Fruit fly (Drosophila melanogaster) whole organism, embryonic: ENCODE results near the gene hob.

Experiments used
- ATbp ChIP-seq: fragments of 200-800 bp; sonication (Bioruptor generic); optimal IDR thresholded peaks from 2 replicates; lab custom pipeline; 2017; ENCODE audit warnings: missing biosample characterization, mild to moderate bottlenecking, missing genetic modification characterization, missing genetic modification reagents
- CG10267 ChIP-seq: fragments of 200-800 bp; sonication (Bioruptor generic); optimal IDR thresholded peaks from 2 replicates; lab custom pipeline; 2018; ENCODE audit warnings: missing biosample characterization, mild to moderate bottlenecking, missing genetic modification characterization, moderate library complexity
- CG10462 ChIP-seq: fragments of 200-800 bp; sonication (Bioruptor generic); optimal IDR thresholded peaks from 2 replicates; lab custom pipeline; 2016; ENCODE audit warnings: missing biosample characterization, missing genetic modification characterization
- CG10979 ChIP-seq: fragments of 200-800 bp; sonication (Bioruptor generic); optimal IDR thresholded peaks from 2 replicates; lab custom pipeline; 2018; ENCODE audit warnings: missing biosample characterization, mild to moderate bottlenecking, missing genetic modification characterization, moderate library complexity
- CG13424 ChIP-seq: fragments of 200-800 bp; sonication (Bioruptor generic); optimal IDR thresholded peaks from 2 replicates; lab custom pipeline; 2019; ENCODE audit warnings: missing biosample characterization, mild to moderate bottlenecking, missing genetic modification characterization, moderate library complexity
- CG14710 ChIP-seq: fragments of 200-800 bp; sonication (Bioruptor generic); optimal IDR thresholded peaks from 3 replicates; lab custom pipeline; 2019; ENCODE audit warnings: missing biosample characterization, mild to moderate bottlenecking, missing genetic modification characterization, moderate library complexity
- CG15269 ChIP-seq: fragments of 200-800 bp; sonication (Bioruptor generic); optimal IDR thresholded peaks from 2 replicates; lab custom pipeline; 2018; ENCODE audit warnings: missing biosample characterization, mild to moderate bottlenecking, missing genetic modification characterization, moderate library complexity
- CG15601 ChIP-seq: fragments of 200-800 bp; sonication (Bioruptor generic); optimal IDR thresholded peaks from 3 replicates; lab custom pipeline; 2019; ENCODE audit warnings: missing biosample characterization, mild to moderate bottlenecking, missing genetic modification characterization, moderate library complexity
- CG1647 ChIP-seq: fragments of 200-800 bp; sonication (Bioruptor generic); optimal IDR thresholded peaks from 3 replicates; lab custom pipeline; 2016; ENCODE audit warnings: missing biosample characterization, missing genetic modification characterization
- CG16779 ChIP-seq: fragments of 200-800 bp; sonication (Bioruptor generic); IDR thresholded peaks from 2 replicates; pipeline ENCODE4 v1.3.6; 2022; ENCODE audit warnings: missing biosample characterization, missing genetic modification characterization
- CG17186 ChIP-seq: fragments of 200-800 bp; sonication (Bioruptor generic); optimal IDR thresholded peaks from 3 replicates; lab custom pipeline; 2017; ENCODE audit warnings: missing biosample characterization, missing genetic modification reagents, missing genetic modification characterization
- CG17385 ChIP-seq: fragments of 200-800 bp; sonication (Bioruptor generic); optimal IDR thresholded peaks from 3 replicates; lab custom pipeline; 2018; ENCODE audit warnings: missing biosample characterization, mild to moderate bottlenecking, missing genetic modification characterization
- CG18619 ChIP-seq: fragments of 200-800 bp; sonication (Bioruptor generic); optimal IDR thresholded peaks from 3 replicates; lab custom pipeline; 2017; ENCODE audit warnings: missing biosample characterization, mild to moderate bottlenecking, missing genetic modification characterization
- CG2678 ChIP-seq: fragments of 200-800 bp; sonication (Bioruptor generic); optimal IDR thresholded peaks from 3 replicates; lab custom pipeline; 2019; ENCODE audit warnings: missing biosample characterization, mild to moderate bottlenecking, missing genetic modification characterization, moderate library complexity
- CG43689 ChIP-seq: fragments of 200-800 bp; sonication (Bioruptor generic); IDR thresholded peaks from 2 replicates; pipeline ENCODE4 v1.3.6; 2022; ENCODE audit warnings: missing biosample characterization, missing genetic modification characterization
- CG8388 ChIP-seq: fragments of 200-800 bp; sonication (Bioruptor generic); optimal IDR thresholded peaks from 2 replicates; lab custom pipeline; 2019; ENCODE audit warnings: missing biosample characterization, mild to moderate bottlenecking, missing genetic modification characterization, moderate library complexity
- CG8924 ChIP-seq: fragments of 200-800 bp; optimal IDR thresholded peaks from 3 replicates; lab custom pipeline; 2019; ENCODE audit warnings: missing biosample characterization, mild to moderate bottlenecking, missing genetic modification characterization, moderate library complexity
- CoRest ChIP-seq: fragments of 200-800 bp; sonication (Bioruptor generic); optimal IDR thresholded peaks from 3 replicates; lab custom pipeline; 2018; ENCODE audit warnings: missing biosample characterization, mild to moderate bottlenecking, missing genetic modification characterization, moderate library complexity
- Dp ChIP-seq: fragments of 200-800 bp; sonication (Bioruptor generic); optimal IDR thresholded peaks from 2 replicates; lab custom pipeline; 2018; ENCODE audit warnings: missing biosample characterization, mild to moderate bottlenecking, missing genetic modification characterization, moderate library complexity
- Ets65A ChIP-seq: fragments of 200-800 bp; sonication (Bioruptor generic); peaks from one replicate; lab custom pipeline; 2016; ENCODE audit warnings: missing biosample characterization, missing genetic modification characterization
- HLHmδ ChIP-seq: fragments of 200-800 bp; sonication (Bioruptor generic); optimal IDR thresholded peaks from 2 replicates; lab custom pipeline; 2018; ENCODE audit warnings: missing biosample characterization, mild to moderate bottlenecking, missing genetic modification characterization, moderate library complexity
- HmgZ ChIP-seq: fragments of 200-800 bp; sonication (Bioruptor generic); optimal IDR thresholded peaks from 2 replicates; lab custom pipeline; 2018; ENCODE audit warnings: missing biosample characterization, mild to moderate bottlenecking, missing genetic modification characterization
- Hr51 ChIP-seq, 2 experiments: fragments of 200-800 bp; sonication (Bioruptor generic); optimal IDR thresholded peaks; 2 replicates in 1 of 2; 3 replicates in 1 of 2; lab custom pipeline; 2016 to 2018; ENCODE audit warnings: missing biosample characterization in 2 of 2, missing genetic modification characterization in 2 of 2, mild to moderate bottlenecking in 1 of 2, moderate library complexity in 1 of 2
- Myb ChIP-seq: fragments of 200-800 bp; sonication (Bioruptor generic); optimal IDR thresholded peaks from 2 replicates; lab custom pipeline; 2016; ENCODE audit warnings: missing biosample characterization, missing genetic modification characterization
- Nf-YB ChIP-seq: fragments of 200-800 bp; sonication (Bioruptor generic); optimal IDR thresholded peaks from 3 replicates; lab custom pipeline; 2019; ENCODE audit warnings: missing biosample characterization, mild to moderate bottlenecking, missing genetic modification characterization, moderate library complexity
- Oli ChIP-seq: fragments of 200-800 bp; sonication (Bioruptor generic); optimal IDR thresholded peaks from 2 replicates; lab custom pipeline; 2018; ENCODE audit warnings: missing biosample characterization, mild to moderate bottlenecking, missing genetic modification characterization, moderate library complexity
- PHDP ChIP-seq: fragments of 200-800 bp; sonication (Bioruptor generic); optimal IDR thresholded peaks from 3 replicates; lab custom pipeline; 2018; ENCODE audit warnings: missing biosample characterization, mild to moderate bottlenecking, missing genetic modification characterization, moderate library complexity
- Ptx1 ChIP-seq: fragments of 200-800 bp; sonication (Bioruptor generic); IDR thresholded peaks from 2 replicates; pipeline ENCODE4 v1.3.6; 2022; ENCODE audit warnings: missing biosample characterization, missing genetic modification characterization
- ap ChIP-seq: fragments of 200-800 bp; sonication (Bioruptor generic); IDR thresholded peaks from 2 replicates; pipeline ENCODE4 v1.3.6; 2022; ENCODE audit warnings: missing biosample characterization, missing genetic modification characterization
- az2 ChIP-seq: fragments of 200-800 bp; sonication (Bioruptor generic); optimal IDR thresholded peaks from 3 replicates; lab custom pipeline; 2016; ENCODE audit warnings: missing biosample characterization, missing genetic modification characterization
- ci ChIP-seq: fragments of 200-800 bp; sonication (Bioruptor generic); IDR thresholded peaks from 3 replicates; pipeline ENCODE4 v1.3.6; 2022; ENCODE audit warnings: missing biosample characterization, missing genetic modification characterization
- disco-r ChIP-seq: fragments of 200-800 bp; sonication (Bioruptor generic); optimal IDR thresholded peaks from 2 replicates; lab custom pipeline; 2016; ENCODE audit warnings: missing biosample characterization, missing genetic modification characterization
- dmrt11E ChIP-seq: fragments of 200-800 bp; sonication (Bioruptor generic); optimal IDR thresholded peaks from 3 replicates; lab custom pipeline; 2018; ENCODE audit warnings: missing biosample characterization, mild to moderate bottlenecking, missing genetic modification characterization, moderate library complexity
- grau ChIP-seq: fragments of 200-800 bp; optimal IDR thresholded peaks from 3 replicates; lab custom pipeline; 2019; ENCODE audit warnings: missing biosample characterization, mild to moderate bottlenecking, missing genetic modification characterization, moderate library complexity
- hbn ChIP-seq: fragments of 200-800 bp; sonication (Bioruptor generic); IDR thresholded peaks from 2 replicates; pipeline ENCODE4 v1.3.6; 2022; ENCODE audit warnings: missing biosample characterization, missing genetic modification characterization; ENCODE audit not compliant: partially characterized antibody
- kah ChIP-seq: fragments of 200-800 bp; sonication (Bioruptor generic); optimal IDR thresholded peaks from 2 replicates; lab custom pipeline; 2018; ENCODE audit warnings: missing biosample characterization, mild to moderate bottlenecking, missing genetic modification characterization
- lab ChIP-seq: fragments of 200-800 bp; sonication (Bioruptor generic); optimal IDR thresholded peaks from 3 replicates; lab custom pipeline; 2017; ENCODE audit warnings: missing biosample characterization, missing genetic modification characterization, mild to moderate bottlenecking, moderate library complexity, missing genetic modification reagents
- lola ChIP-seq, 3 experiments: fragments of >200 bp in 2 of 3; fragments of 200-800 bp in 1 of 3; sonication (Bioruptor generic) in 1 of 3; optimal IDR thresholded peaks; 2 replicates each; lab custom pipeline; 2017 to 2019; ENCODE audit warnings: missing biosample characterization in 3 of 3, missing genetic modification characterization in 3 of 3, mild to moderate bottlenecking in 1 of 3, moderate library complexity in 1 of 3
- luna ChIP-seq: fragments of 200-800 bp; sonication (Bioruptor generic); optimal IDR thresholded peaks from 2 replicates; lab custom pipeline; 2016; ENCODE audit warnings: missing biosample characterization, missing genetic modification characterization
- nom ChIP-seq: fragments of 200-800 bp; sonication (Bioruptor generic); optimal IDR thresholded peaks from 2 replicates; lab custom pipeline; 2017; ENCODE audit warnings: missing biosample characterization, missing genetic modification characterization, mild to moderate bottlenecking, moderate library complexity, missing genetic modification reagents
- oc ChIP-seq: fragments of 200-800 bp; sonication (Bioruptor generic); optimal IDR thresholded peaks from 2 replicates; lab custom pipeline; 2018; ENCODE audit warnings: missing biosample characterization, mild to moderate bottlenecking, missing genetic modification characterization, moderate library complexity
- pros ChIP-seq: fragments of 200-800 bp; sonication (Bioruptor generic); optimal IDR thresholded peaks from 3 replicates; lab custom pipeline; 2019; ENCODE audit warnings: missing biosample characterization, mild to moderate bottlenecking, missing genetic modification characterization, moderate library complexity
- sc ChIP-seq, 3 experiments: fragments of >200 bp in 2 of 3; fragments of 200-800 bp in 1 of 3; sonication (Bioruptor generic) in 1 of 3; optimal IDR thresholded peaks; 2 replicates in 2 of 3; 3 replicates in 1 of 3; lab custom pipeline; 2017; ENCODE audit warnings: mild to moderate bottlenecking in 1 of 3, missing biosample characterization in 1 of 3, missing genetic modification characterization in 1 of 3, missing genetic modification reagents in 1 of 3
- seq ChIP-seq: fragments of 200-800 bp; sonication (Bioruptor generic); IDR thresholded peaks from 2 replicates; pipeline ENCODE4 v1.3.6; 2022; ENCODE audit warnings: missing biosample characterization, missing genetic modification characterization
- sisA ChIP-seq: fragments of 200-800 bp; sonication (Bioruptor generic); IDR thresholded peaks from 2 replicates; pipeline ENCODE4 v1.3.6; 2022; ENCODE audit warnings: missing biosample characterization, missing genetic modification characterization
- tap ChIP-seq: fragments of 200-800 bp; optimal IDR thresholded peaks from 3 replicates; lab custom pipeline; 2019; ENCODE audit warnings: missing biosample characterization, mild to moderate bottlenecking, missing genetic modification characterization, moderate library complexity
- twi ChIP-seq: fragments of 200-800 bp; optimal IDR thresholded peaks from 2 replicates; lab custom pipeline; 2019; ENCODE audit warnings: missing biosample characterization, mild to moderate bottlenecking, missing genetic modification characterization, moderate library complexity

Gene hob

dm6 chr3L:3240597-3241367 lies 22.1 kb upstream of the hob start (continued):
- TF ChIP-seq sc (optimal IDR thresholded peaks at IDR 0.05; lab: Kevin White, UChicago) (no peak), sc (GFP tag; optimal IDR thresholded peaks at IDR 0.05; lab: Kevin White, UChicago) (peak; percentile 4), PHDP (tag; lab: Kevin White, UChicago) (peak; percentile 27), CG8388 (GFP tag; lab: Kevin White, UChicago) (peak; percentile 30), HLHmδ (GFP tag; lab: Kevin White, UChicago) (no peak), CG10979 (tag; lab: Kevin White, UChicago) (peak; percentile 34), Ets65A (peak; percentile 25), oc (tag; lab: Kevin White, UChicago) (no peak), CG15601 (tag; lab: Kevin White, UChicago) (peak; percentile 36), CoRest (tag; lab: Kevin White, UChicago) (peak; percentile 50), twi (tag; lab: Kevin White, UChicago) (peak; percentile 8), CG13424 (tag; lab: Kevin White, UChicago) (peak; percentile 40), grau (tag; lab: Kevin White, UChicago) (peak; percentile 42), CG17186 (no peak), seq (GFP tag; lab: Robert Waterston, UW) (0 out of 2 replicates have a peak, but pooled peaks have one; percentile 30), CG10267 (peak; percentile 5), ap (GFP tag; lab: Robert Waterston, UW) (no peak), CG14710 (tag; lab: Kevin White, UChicago) (no peak), Ptx1 (GFP tag; lab: Robert Waterston, UW) (0 out of 2 replicates have a peak, but pooled peaks have one; percentile 11), disco-r (GFP tag; lab: Kevin White, UChicago) (no peak), az2 (GFP tag; lab: Kevin White, UChicago) (peak; percentile 29), pros (GFP tag; lab: Kevin White, UChicago) (no peak), nom (peak; percentile 99), hbn (no peak), kah (GFP tag; lab: Kevin White, UChicago) (no peak), ci (0 out of 3 replicates have a peak, but pooled peaks have one; percentile 43), HmgZ (tag; lab: Kevin White, UChicago) (no peak), Hr51 (GFP tag; optimal IDR thresholded peaks at IDR 0.05; lab: Kevin White, UChicago) (peak in 1 of 2 experiments; percentile 65), Nf-YB (GFP tag; lab: Kevin White, UChicago) (peak; percentile 24), luna (GFP tag; lab: Kevin White, UChicago) (no peak), CG15269 (tag; lab: Kevin White, UChicago) (peak; percentile 49), Dp (GFP tag; lab: Kevin White, UChicago) (no peak), CG10462 (GFP tag; lab: Kevin White, UChicago) (no peak), CG8924 (tag; lab: Kevin White, UChicago) (peak; percentile 25), ATbp (GFP tag; lab: Kevin White, UChicago) (peak; percentile 21), CG2678 (peak; percentile 30), Myb (GFP tag; lab: Kevin White, UChicago) (no peak), Oli (peak; percentile 51), sisA (GFP tag; lab: Robert Waterston, UW) (no peak), lab (GFP tag; lab: Kevin White, UChicago) (no peak), CG18619 (GFP tag; lab: Kevin White, UChicago) (no peak), dmrt11E (tag; lab: Kevin White, UChicago) (peak; percentile 55), tap (peak; percentile 44), CG1647 (no peak), CG16779 (no peak), CG43689 (GFP tag; lab: Robert Waterston, UW) (no peak), CG17385 (peak; percentile 49), lola (GFP tag; optimal IDR thresholded peaks at IDR 0.05; lab: Kevin White, UChicago) (peak in 1 of 3 experiments; percentile 37)
